Worm (Caenorhabditis elegans) whole organism, young adult: ENCODE data around the gene F23F1.2.

ENCODE experiments used
- tbp1 ChIP-seq: fragments of 200-800 bp; sonication (Bioruptor generic); optimal IDR thresholded peaks from 2 replicates; lab custom pipeline; 2018; ENCODE audit warnings: mild to moderate bottlenecking, missing genetic modification characterization, missing compliant biosample characterization

F23F1.2 gene

DNA sequence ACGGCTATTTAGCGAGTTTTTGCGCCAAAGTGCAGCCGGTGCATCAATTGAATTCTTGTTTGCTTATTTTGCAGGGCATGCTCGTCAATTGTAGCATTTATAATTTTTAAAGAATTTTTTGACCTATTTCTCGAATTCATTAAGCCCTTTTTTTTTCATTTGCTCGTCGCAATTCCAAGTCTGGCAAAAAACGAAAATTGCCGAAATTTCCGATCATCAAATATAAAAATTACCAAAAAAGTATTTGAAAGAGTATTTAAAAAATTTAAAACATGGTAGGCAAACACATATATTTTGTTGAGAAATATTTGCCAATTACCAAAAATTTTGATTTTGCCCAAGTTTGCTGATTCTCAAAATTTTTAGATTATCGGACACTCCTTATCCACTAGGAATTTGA is 50.1 kb downstream of the F23F1.2 start, which contains the start of gene C50D2.6 (continued):
- TF ChIP-seq tbp1 (GFP tag; lab: Kevin White, UChicago), result no peak
